Fruit fly (Drosophila melanogaster): ENCODE data around the gene mthl1.

Gene mthl1

dm6 chrX:16651625-16652024 is 10.9 kb downstream of the mthl1 start:
- no peak for TF ChIP-seq Vsx2 (GFP tag; optimal IDR thresholded peaks at IDR 0.05; ENCODE audit: partially characterized antibody)
- TF ChIP-seq lola (GFP tag; optimal IDR thresholded peaks at IDR 0.05), result no peak
- no peak for TF ChIP-seq sv (GFP tag; optimal IDR thresholded peaks at IDR 0.05)
- TF ChIP-seq Dfd (GFP tag; optimal IDR thresholded peaks at IDR 0.05), result no peak
- no peak for TF ChIP-seq HLH106 (tag; optimal IDR thresholded peaks at IDR 0.05)
- no peak for TF ChIP-seq Sp1 (GFP tag; optimal IDR thresholded peaks at IDR 0.05)
- no peak for TF ChIP-seq Hr78 (GFP tag; optimal IDR thresholded peaks at IDR 0.05)
- TF ChIP-seq CG9705 (GFP tag; optimal IDR thresholded peaks at IDR 0.05), result no peak
- no peak for TF ChIP-seq sage (GFP tag; optimal IDR thresholded peaks at IDR 0.05)
- TF ChIP-seq Myc (optimal IDR thresholded peaks at IDR 0.05), result no peak
- TF ChIP-seq pan (optimal IDR thresholded peaks at IDR 0.05), result no peak
- TF ChIP-seq usp (GFP tag; optimal IDR thresholded peaks at IDR 0.05), result no peak

dm6 chrX:16654931-16655409 is 14.2 kb downstream of the mthl1 start, which contains the start of the genes Nemp and r:
TSS of gene Nemp (minus strand) at chrX:16655015.
TSS of gene r (plus strand) at chrX:16655359.
- no peak for TF ChIP-seq Vsx2 (GFP tag; optimal IDR thresholded peaks at IDR 0.05; ENCODE audit: partially characterized antibody)
- peak; percentile 23 for TF ChIP-seq fru (GFP tag; optimal IDR thresholded peaks at IDR 0.05)

dm6 chrX:16655724-16656235 is 15.0 kb downstream of the mthl1 start:
- no peak for TF ChIP-seq Vsx2 (GFP tag; optimal IDR thresholded peaks at IDR 0.05; ENCODE audit: partially characterized antibody)
- TF ChIP-seq psq (GFP tag; optimal IDR thresholded peaks at IDR 0.05), result peak; percentile 8
- no peak for TF ChIP-seq sage (GFP tag; optimal IDR thresholded peaks at IDR 0.05)
- no peak for TF ChIP-seq h (GFP tag; optimal IDR thresholded peaks at IDR 0.05)
- TF ChIP-seq Jra (GFP tag; optimal IDR thresholded peaks at IDR 0.05), result no peak
- TF ChIP-seq brk (GFP tag; optimal IDR thresholded peaks at IDR 0.05), result no peak
- no peak for TF ChIP-seq CG32264 (GFP tag; optimal IDR thresholded peaks at IDR 0.05)
- no peak for TF ChIP-seq pan (optimal IDR thresholded peaks at IDR 0.05)
- no peak for TF ChIP-seq Hr78 (GFP tag; optimal IDR thresholded peaks at IDR 0.05)
- TF ChIP-seq usp (GFP tag; optimal IDR thresholded peaks at IDR 0.05), result no peak
- TF ChIP-seq N (GFP tag; optimal IDR thresholded peaks at IDR 0.05), result no peak
- no peak for TF ChIP-seq HLH106 (tag; optimal IDR thresholded peaks at IDR 0.05)
- no peak for TF ChIP-seq Dif (GFP tag; optimal IDR thresholded peaks at IDR 0.05; ENCODE audit: partially characterized antibody)
- TF ChIP-seq GATAd (GFP tag; optimal IDR thresholded peaks at IDR 0.05), result no peak
- no peak for TF ChIP-seq sv (GFP tag; optimal IDR thresholded peaks at IDR 0.05)
- TF ChIP-seq fru (GFP tag; optimal IDR thresholded peaks at IDR 0.05), result no peak
- TF ChIP-seq foxo (GFP tag; optimal IDR thresholded peaks at IDR 0.05), result no peak
- TF ChIP-seq dl (GFP tag; optimal IDR thresholded peaks at IDR 0.05; ENCODE audit: insufficient read depth in 1 of 2, partially characterized antibody in 2 of 2), result no peak
- peak; percentile 15 for TF ChIP-seq rgr (GFP tag; optimal IDR thresholded peaks at IDR 0.05)
- TF ChIP-seq Mio (GFP tag; optimal IDR thresholded peaks at IDR 0.05), result no peak
- TF ChIP-seq jim (GFP tag; optimal IDR thresholded peaks at IDR 0.05), result no peak
- no peak for TF ChIP-seq dsf (GFP tag; optimal IDR thresholded peaks at IDR 0.05; ENCODE audit: borderline replicate concordance)
- no peak for TF ChIP-seq lola (GFP tag; optimal IDR thresholded peaks at IDR 0.05)
- TF ChIP-seq ey (GFP tag; optimal IDR thresholded peaks at IDR 0.05), result no peak
- TF ChIP-seq Sp1 (GFP tag; optimal IDR thresholded peaks at IDR 0.05), result peak; percentile 14
- TF ChIP-seq Hnf4 (GFP tag; optimal IDR thresholded peaks at IDR 0.05), result no peak
- no peak for TF ChIP-seq Rel (GFP tag; optimal IDR thresholded peaks at IDR 0.05)
- peak; percentile 48 for TF ChIP-seq Rel (tag; optimal IDR thresholded peaks at IDR 0.05)
- TF ChIP-seq Hr83 (GFP tag; optimal IDR thresholded peaks at IDR 0.05; ENCODE audit: poor library complexity, severe bottlenecking), result no peak
- no peak for TF ChIP-seq br (GFP tag; optimal IDR thresholded peaks at IDR 0.05)

dm6 chrX:16660632-16661031 is 19.9 kb downstream of the mthl1 start:
- TF ChIP-seq fru (GFP tag; optimal IDR thresholded peaks at IDR 0.05), result no peak
- TF ChIP-seq brk (GFP tag; optimal IDR thresholded peaks at IDR 0.05), result no peak
- no peak for TF ChIP-seq Abd-B (GFP tag; optimal IDR thresholded peaks at IDR 0.05)
- no peak for TF ChIP-seq CrebA (GFP tag; optimal IDR thresholded peaks at IDR 0.05; ENCODE audit: borderline replicate concordance)

Data from whole organism, wandering third instar larva.